Fruit fly (Drosophila melanogaster): Measurements from ENCODE around the gene CG32988.
A peak's percentile ranks its signal among the peaks of the same experiment; 100 is the strongest.

The CG32988 gene

dm6 chr2L:8857752-8858151 is 6.9 kb upstream of the CG32988 start:
- TF ChIP-seq vvl (GFP tag; IDR thresholded peaks at IDR 0.05) = 0 out of 2 replicates have a peak, but pooled peaks have one; percentile 62
- TF ChIP-seq gsb-n (tag; optimal IDR thresholded peaks at IDR 0.05) = peak; percentile 21
- no peak for TF ChIP-seq crc (GFP tag; optimal IDR thresholded peaks at IDR 0.05)
- no peak for TF ChIP-seq hth (optimal IDR thresholded peaks at IDR 0.05)
- TF ChIP-seq grn (GFP tag; optimal IDR thresholded peaks at IDR 0.05) = peak; percentile 16
- TF ChIP-seq fd96Cb (tag; optimal IDR thresholded peaks at IDR 0.05) = no peak
- no peak for TF ChIP-seq Adf1 (GFP tag; IDR thresholded peaks at IDR 0.05)
- TF ChIP-seq CG5180 (GFP tag; optimal IDR thresholded peaks at IDR 0.05) = no peak
- TF ChIP-seq NfI (GFP tag; optimal IDR thresholded peaks at IDR 0.05) = no peak
- TF ChIP-seq jigr1 (GFP tag; IDR thresholded peaks at IDR 0.05) = no peak
- peak; percentile 25 for TF ChIP-seq HLHmδ (GFP tag; optimal IDR thresholded peaks at IDR 0.05)
- TF ChIP-seq CG32772 (GFP tag; IDR thresholded peaks at IDR 0.05) = no peak
- no peak for TF ChIP-seq Eip74EF (GFP tag; optimal IDR thresholded peaks at IDR 0.05)
- TF ChIP-seq gcm (GFP tag; optimal IDR thresholded peaks at IDR 0.05) = peak; percentile 28
- TF ChIP-seq kni (GFP tag; optimal IDR thresholded peaks at IDR 0.05) = peak; percentile 80
- no peak for TF ChIP-seq sima (GFP tag; optimal IDR thresholded peaks at IDR 0.05)
- 0 out of 4 replicates have a peak, but pooled peaks have one; percentile 14 for TF ChIP-seq chinmo (GFP tag; IDR thresholded peaks at IDR 0.05; ENCODE audit: partially characterized antibody)
- TF ChIP-seq Hey (tag; optimal IDR thresholded peaks at IDR 0.05) = peak; percentile 57
- no peak for TF ChIP-seq BtbVII (GFP tag; optimal IDR thresholded peaks at IDR 0.05)
- peak; percentile 59 for TF ChIP-seq cwo (GFP tag; optimal IDR thresholded peaks at IDR 0.05)
- 0 out of 4 replicates have a peak, but pooled peaks have one; percentile 27 for TF ChIP-seq Dll (GFP tag; IDR thresholded peaks at IDR 0.05; ENCODE audit: partially characterized antibody)
- TF ChIP-seq CG11085 (GFP tag; IDR thresholded peaks at IDR 0.05) = no peak
- no peak for TF ChIP-seq Rfx (GFP tag; IDR thresholded peaks at IDR 0.05)
- 0 out of 2 replicates have a peak, but pooled peaks have one; percentile 14 for TF ChIP-seq amos (GFP tag; IDR thresholded peaks at IDR 0.05; ENCODE audit: partially characterized antibody)
- no peak for TF ChIP-seq CG17612 (GFP tag; IDR thresholded peaks at IDR 0.05)

DNA sequence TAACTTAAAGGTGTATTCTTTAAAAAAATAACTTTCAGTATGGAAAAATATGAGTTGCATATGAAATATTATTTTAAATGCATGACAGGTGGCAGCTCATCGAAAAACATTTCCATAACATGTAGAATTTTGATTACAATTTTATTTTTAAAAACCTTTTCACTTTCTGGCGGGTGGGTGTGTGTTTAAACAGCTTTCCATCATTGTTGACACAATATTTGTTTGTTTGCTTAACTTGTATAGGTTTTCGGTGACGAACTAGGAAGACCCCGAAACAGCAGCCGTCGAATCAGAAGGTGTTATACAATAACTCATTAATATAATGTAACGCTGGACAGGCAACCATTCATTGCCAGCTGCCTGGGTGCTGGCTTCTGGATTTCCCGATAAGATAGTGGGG is 4.8 kb upstream of the CG32988 start:
- TF ChIP-seq CG34224 (GFP tag; IDR thresholded peaks at IDR 0.05; ENCODE audit: partially characterized antibody) = no peak
- no peak for TF ChIP-seq phol (tag; optimal IDR thresholded peaks at IDR 0.05)
- TF ChIP-seq CG14710 (tag; optimal IDR thresholded peaks at IDR 0.05) = peak; percentile 36
- peak; percentile 4 for TF ChIP-seq Sox102F (GFP tag; optimal IDR thresholded peaks at IDR 0.05)
- TF ChIP-seq CG4707 (GFP tag; optimal IDR thresholded peaks at IDR 0.05) = peak; percentile 41
- peak; percentile 77 for TF ChIP-seq Med (GFP tag)
- TF ChIP-seq kay (GFP tag; optimal IDR thresholded peaks at IDR 0.05) = no peak
- TF ChIP-seq Hr78 (GFP tag; optimal IDR thresholded peaks at IDR 0.05) = no peak
- no peak for TF ChIP-seq wdn (GFP tag; IDR thresholded peaks at IDR 0.05)
- no peak for TF ChIP-seq sd (tag; optimal IDR thresholded peaks at IDR 0.05)
- no peak for TF ChIP-seq fu2 (GFP tag; optimal IDR thresholded peaks at IDR 0.05)
- no peak for TF ChIP-seq h (optimal IDR thresholded peaks at IDR 0.05)
- peak; percentile 46 for TF ChIP-seq Spps (tag; optimal IDR thresholded peaks at IDR 0.05)
- TF ChIP-seq CG30403 (GFP tag; optimal IDR thresholded peaks at IDR 0.05) = no peak
- no peak for TF ChIP-seq Ada2b (GFP tag; IDR thresholded peaks at IDR 0.05)
- no peak for TF ChIP-seq Nf-YC (tag; optimal IDR thresholded peaks at IDR 0.05)
- no peak for TF ChIP-seq kah (GFP tag; optimal IDR thresholded peaks at IDR 0.05)
- TF ChIP-seq CG4854 (GFP tag; optimal IDR thresholded peaks at IDR 0.05) = no peak
- TF ChIP-seq zen (tag; optimal IDR thresholded peaks at IDR 0.05) = no peak
- no peak for TF ChIP-seq jumu (GFP tag; optimal IDR thresholded peaks at IDR 0.05)
- no peak for TF ChIP-seq Chrac-16 (GFP tag; optimal IDR thresholded peaks at IDR 0.05)
- no peak for TF ChIP-seq psq (GFP tag; optimal IDR thresholded peaks at IDR 0.05)
- no peak for TF ChIP-seq Dll (GFP tag; IDR thresholded peaks at IDR 0.05; ENCODE audit: partially characterized antibody)
- no peak for TF ChIP-seq fd96Cb (tag; optimal IDR thresholded peaks at IDR 0.05)
- TF ChIP-seq ap (GFP tag; IDR thresholded peaks at IDR 0.05) = no peak
- no peak for TF ChIP-seq CTCF (GFP tag; optimal IDR thresholded peaks at IDR 0.05)
- no peak for TF ChIP-seq CG8765 (GFP tag; IDR thresholded peaks at IDR 0.05)
- no peak for TF ChIP-seq klu (GFP tag; IDR thresholded peaks at IDR 0.05)
- no peak for TF ChIP-seq yki (optimal IDR thresholded peaks at IDR 0.05)
